Worm (Caenorhabditis elegans) whole organism, young adult: Measurements from ENCODE around the gene F14H12.2.

Source experiments
- B0019.2 ChIP-seq: fragments of 200-800 bp; sonication (Bioruptor generic); conservative IDR thresholded peaks from 2 replicates; pipeline ENCODE4 v1.3.6; 2022; ENCODE audit warnings: missing genetic modification reagents, missing genetic modification characterization, missing compliant biosample characterization
- B0035.1 ChIP-seq: sonication (generic microtip); optimal IDR thresholded peaks from 2 replicates; lab custom pipeline; 2016; ENCODE audit warnings: missing genetic modification characterization, mild to moderate bottlenecking, missing compliant biosample characterization, missing genotype, missing genetic modification reagents
- C17E4.6 ChIP-seq: fragments of 200-800 bp; sonication (Bioruptor generic); IDR thresholded peaks from 2 replicates; pipeline ENCODE4 v1.3.6; 2022; ENCODE audit warnings: missing genetic modification reagents, missing genetic modification characterization, missing compliant biosample characterization
- F10E7.11 ChIP-seq: sonication (generic microtip); optimal IDR thresholded peaks from 2 replicates; lab custom pipeline; 2017; ENCODE audit warnings: mild to moderate bottlenecking, missing genetic modification characterization, moderate library complexity, missing compliant biosample characterization
- F57C9.4 ChIP-seq: sonication (generic microtip); optimal IDR thresholded peaks from 2 replicates; lab custom pipeline; 2017; ENCODE audit warnings: mild to moderate bottlenecking, missing genetic modification characterization, missing compliant biosample characterization
- K12H6.12 ChIP-seq: fragments of 200-800 bp; sonication (Bioruptor generic); optimal IDR thresholded peaks from 2 replicates; lab custom pipeline; 2018; ENCODE audit warnings: mild to moderate bottlenecking, missing genetic modification characterization, missing compliant biosample characterization
- Y53G8AR.9 ChIP-seq: fragments of 200-800 bp; sonication (Bioruptor generic); conservative IDR thresholded peaks from 2 replicates; pipeline ENCODE4 v1.3.6; 2022; ENCODE audit warnings: missing genetic modification reagents, missing genetic modification characterization, missing compliant biosample characterization
- dpff-1 ChIP-seq: sonication (generic microtip); optimal IDR thresholded peaks from 2 replicates; lab custom pipeline; 2017; ENCODE audit warnings: mild to moderate bottlenecking, missing genetic modification characterization, missing compliant biosample characterization
- efl-1 ChIP-seq: fragments of 150-350 bp; optimal IDR thresholded peaks from 2 replicates; lab custom pipeline; 2014; ENCODE audit warnings: missing biosample characterization, missing genetic modification reagents, missing genetic modification characterization
- egrh-3 ChIP-seq: fragments of 200-800 bp; sonication (Bioruptor generic); IDR thresholded peaks from 2 replicates; pipeline ENCODE4 v1.3.6; 2022; ENCODE audit warnings: missing genetic modification reagents, missing genetic modification characterization, missing compliant biosample characterization
- hlh-12 ChIP-seq: sonication (generic microtip); optimal IDR thresholded peaks from 2 replicates; lab custom pipeline; 2016; ENCODE audit warnings: missing genetic modification characterization, missing compliant biosample characterization
- hlh-26 ChIP-seq: fragments of 200-800 bp; sonication (Bioruptor generic); conservative IDR thresholded peaks from 2 replicates; pipeline ENCODE4 v1.3.6; 2022; ENCODE audit warnings: missing genetic modification reagents, missing genetic modification characterization, missing compliant biosample characterization
- hmg-20 ChIP-seq: fragments of 200-800 bp; sonication (Bioruptor generic); IDR thresholded peaks from 2 replicates; pipeline ENCODE4 v1.3.6; 2022; ENCODE audit warnings: missing genetic modification reagents, missing genetic modification characterization, missing compliant biosample characterization
- let-607 ChIP-seq, 2 experiments: fragments of 200-800 bp in 1 of 2; sonication (Bioruptor generic) in 1 of 2; sonication (generic microtip) in 1 of 2; optimal IDR thresholded peaks; 2 replicates each; lab custom pipeline; 2016 to 2018; ENCODE audit warnings: mild to moderate bottlenecking in 2 of 2, missing compliant biosample characterization in 2 of 2, missing genetic modification characterization in 2 of 2, moderate library complexity in 2 of 2, missing genotype in 1 of 2
- lin-54 ChIP-seq: fragments of 200-800 bp; sonication (Bioruptor generic); optimal IDR thresholded peaks from 2 replicates; lab custom pipeline; 2018; ENCODE audit warnings: mild to moderate bottlenecking, missing genetic modification characterization, missing compliant biosample characterization
- lir-1 ChIP-seq: fragments of 200-800 bp; sonication (Bioruptor generic); conservative IDR thresholded peaks from 2 replicates; pipeline ENCODE4 v1.3.6; 2022; ENCODE audit warnings: missing genetic modification reagents, missing genetic modification characterization, missing compliant biosample characterization
- madf-10 ChIP-seq: sonication (generic microtip); optimal IDR thresholded peaks from 2 replicates; lab custom pipeline; 2016; ENCODE audit warnings: mild to moderate bottlenecking, missing genetic modification characterization, missing compliant biosample characterization
- madf-6 ChIP-seq: fragments of 200-800 bp; sonication (Bioruptor generic); IDR thresholded peaks from 2 replicates; pipeline ENCODE4 v1.3.6; 2022; ENCODE audit warnings: missing genetic modification reagents, missing genetic modification characterization, missing compliant biosample characterization
- madf-8 ChIP-seq: fragments of 200-800 bp; sonication (Bioruptor generic); conservative IDR thresholded peaks from 2 replicates; pipeline ENCODE4 v1.3.6; 2022; ENCODE audit warnings: missing genetic modification reagents, missing genetic modification characterization, missing compliant biosample characterization
- mes-4 ChIP-seq: sonication (generic microtip); optimal IDR thresholded peaks from 2 replicates; lab custom pipeline; 2016; ENCODE audit warnings: missing genotype, missing genetic modification characterization, missing compliant biosample characterization
- rcor-1 ChIP-seq: fragments of 200-800 bp; sonication (Bioruptor generic); IDR thresholded peaks from 2 replicates; pipeline ENCODE4 v1.3.6; 2022; ENCODE audit warnings: missing genetic modification reagents, missing genetic modification characterization, missing compliant biosample characterization
- rec-8 ChIP-seq, 2 experiments: sonication (generic microtip); optimal IDR thresholded peaks; 2 replicates each; lab custom pipeline; 2016; ENCODE audit warnings: mild to moderate bottlenecking in 2 of 2, missing genetic modification characterization in 2 of 2, missing genetic modification reagents in 2 of 2, missing genotype in 2 of 2, missing biosample characterization in 1 of 2, missing compliant biosample characterization in 1 of 2, moderate library complexity in 1 of 2
- repo-1 ChIP-seq: sonication (generic microtip); optimal IDR thresholded peaks from 2 replicates; lab custom pipeline; 2017; ENCODE audit warnings: mild to moderate bottlenecking, missing genetic modification characterization, missing compliant biosample characterization
- snpc-1.3 ChIP-seq: sonication (generic microtip); optimal IDR thresholded peaks from 2 replicates; lab custom pipeline; 2017; ENCODE audit warnings: missing genetic modification characterization, mild to moderate bottlenecking, missing compliant biosample characterization, antibody characterized with exemption, moderate library complexity, missing genotype, missing genetic modification reagents; ENCODE audit not compliant: insufficient read depth
- somi-1 ChIP-seq: fragments of 200-800 bp; sonication (Bioruptor generic); optimal IDR thresholded peaks from 2 replicates; lab custom pipeline; 2018; ENCODE audit warnings: mild to moderate bottlenecking, missing genetic modification characterization, missing compliant biosample characterization
- sptf-2 ChIP-seq: fragments of 200-800 bp; sonication (Bioruptor generic); optimal IDR thresholded peaks from 2 replicates; lab custom pipeline; 2018; ENCODE audit warnings: mild to moderate bottlenecking, missing genetic modification characterization, missing compliant biosample characterization
- tbx-9 ChIP-seq: sonication (generic microtip); optimal IDR thresholded peaks from 2 replicates; lab custom pipeline; 2016; ENCODE audit warnings: borderline replicate concordance, missing genetic modification characterization, inconsistent platforms, missing compliant biosample characterization
- tlf-1 ChIP-seq: fragments of 200-800 bp; sonication (Bioruptor generic); optimal IDR thresholded peaks from 2 replicates; lab custom pipeline; 2018; ENCODE audit warnings: mild to moderate bottlenecking, missing genetic modification characterization, missing compliant biosample characterization
- xnd-1 ChIP-seq: sonication (generic microtip); optimal IDR thresholded peaks from 2 replicates; lab custom pipeline; 2016; ENCODE audit warnings: missing genotype, missing genetic modification reagents, missing genetic modification characterization, missing compliant biosample characterization
- ztf-22 ChIP-seq: fragments of 200-800 bp; sonication (Bioruptor generic); optimal IDR thresholded peaks from 2 replicates; lab custom pipeline; 2018; ENCODE audit warnings: mild to moderate bottlenecking, missing genetic modification characterization, moderate library complexity, missing compliant biosample characterization

Gene F14H12.2

ce11 chrX:4311668-4312067 lies 38.6 kb upstream of the F14H12.2 start, which contains the start of gene C52B9.8 (continued):
- TF ChIP-seq madf-10 (tag; lab: Kevin White, UChicago) (no peak), lin-54 (GFP tag; lab: Kevin White, UChicago) (no peak), ztf-22 (no peak), Y53G8AR.9 (GFP tag; lab: Robert Waterston, UW) (no peak), rec-8 (tag; optimal IDR thresholded peaks at IDR 0.05; lab: Kevin White, UChicago) (no peak)

- no peak for TF ChIP-seq madf-6 (GFP tag; lab: Robert Waterston, UW)
- TF ChIP-seq, all 124 proteins: peak for 0
Measured at ce11 chrX:4314939-4315338, 35.4 kb upstream of the F14H12.2 start.

ce11 chrX:4317095-4317494 lies 33.2 kb upstream of the F14H12.2 start:
- TF ChIP-seq tbx-9 (tag; lab: Kevin White, UChicago) (no peak), mes-4 (tag; lab: Kevin White, UChicago) (no peak), somi-1 (GFP tag; lab: Kevin White, UChicago) (no peak), K12H6.12 (no peak), lir-1 (GFP tag; lab: Robert Waterston, UW) (no peak), let-607 (tag; optimal IDR thresholded peaks at IDR 0.05; lab: Kevin White, UChicago) (no peak), hlh-26 (no peak), hlh-12 (no peak), xnd-1 (tag; lab: Kevin White, UChicago) (no peak), rec-8 (tag; optimal IDR thresholded peaks at IDR 0.05; lab: Kevin White, UChicago) (no peak), B0035.1 (no peak)
- TF ChIP-seq, all 124 proteins: peak for 0

ce11 chrX:4320563-4320962 lies 29.7 kb upstream of the F14H12.2 start, which contains the start of gene dop-6:
TSS of gene dop-6 (plus strand) at chrX:4320863.
- TF ChIP-seq C17E4.6 (GFP tag; lab: Robert Waterston, UW), result no peak
- no peak for TF ChIP-seq Y53G8AR.9 (GFP tag; lab: Robert Waterston, UW)
- TF ChIP-seq F57C9.4, result no peak
- TF ChIP-seq snpc-1.3 (tag; lab: Kevin White, UChicago), result no peak
- no peak for TF ChIP-seq sptf-2
- TF ChIP-seq efl-1 (GFP tag; lab: Kevin White, UChicago), result no peak
- no peak for TF ChIP-seq hmg-20 (GFP tag; lab: Robert Waterston, UW)
- no peak for TF ChIP-seq egrh-3 (GFP tag; lab: Robert Waterston, UW)
- TF ChIP-seq madf-10 (tag; lab: Kevin White, UChicago), result no peak
- TF ChIP-seq tlf-1 (GFP tag; lab: Kevin White, UChicago), result no peak
- no peak for TF ChIP-seq B0019.2 (GFP tag; lab: Robert Waterston, UW)
- no peak for TF ChIP-seq madf-8 (GFP tag; lab: Robert Waterston, UW)
- no peak for TF ChIP-seq F10E7.11 (tag; lab: Kevin White, UChicago)
- no peak for TF ChIP-seq hlh-26
- TF ChIP-seq dpff-1 (tag; lab: Kevin White, UChicago), result no peak
- TF ChIP-seq repo-1 (tag; lab: Kevin White, UChicago), result no peak
- TF ChIP-seq xnd-1 (tag; lab: Kevin White, UChicago), result no peak
- TF ChIP-seq tbx-9 (tag; lab: Kevin White, UChicago), result no peak
- no peak for TF ChIP-seq rcor-1 (GFP tag; lab: Robert Waterston, UW)

- no peak for TF ChIP-seq ztf-22
Measured at ce11 chrX:4322847-4323455, 27.3 kb upstream of the F14H12.2 start.
